Fruit fly (Drosophila melanogaster) whole organism, pupa: ENCODE results near the gene CtsL4.

Experiments used
- CG10348 ChIP-seq: fragments of 200-800 bp; sonication (Bioruptor generic); IDR thresholded peaks from 2 replicates; pipeline ENCODE4 v1.3.6; 2022; ENCODE audit warnings: missing biosample characterization, missing genetic modification characterization
- CG12605 ChIP-seq: fragments of 200-800 bp; sonication (Bioruptor generic); IDR thresholded peaks from 2 replicates; pipeline ENCODE4 v1.3.6; 2022; ENCODE audit warnings: missing biosample characterization, missing genetic modification characterization
- CG13204 ChIP-seq: fragments of 200-800 bp; sonication (Bioruptor generic); optimal IDR thresholded peaks from 2 replicates; lab custom pipeline; 2018; ENCODE audit warnings: missing biosample characterization, mild to moderate bottlenecking, missing genetic modification characterization, moderate library complexity
- CG14655 ChIP-seq: fragments of 200-800 bp; sonication (Bioruptor generic); optimal IDR thresholded peaks from 3 replicates; lab custom pipeline; 2017; ENCODE audit warnings: mild to moderate bottlenecking, missing biosample characterization, missing genetic modification reagents, missing genetic modification characterization
- CG15710 ChIP-seq: fragments of 200-800 bp; sonication (Bioruptor generic); optimal IDR thresholded peaks from 2 replicates; lab custom pipeline; 2018; ENCODE audit warnings: missing biosample characterization, mild to moderate bottlenecking, missing genetic modification characterization, moderate library complexity
- CG17806 ChIP-seq: fragments of 200-800 bp; sonication (Bioruptor generic); optimal IDR thresholded peaks from 2 replicates; lab custom pipeline; 2018; ENCODE audit warnings: missing biosample characterization, mild to moderate bottlenecking, missing genetic modification characterization, moderate library complexity
- CG32121 ChIP-seq: fragments of 200-800 bp; sonication (Bioruptor generic); IDR thresholded peaks from 2 replicates; pipeline ENCODE4 v1.3.6; 2022; ENCODE audit warnings: missing biosample characterization, missing genetic modification characterization
- CG34367 ChIP-seq: fragments of 200-800 bp; sonication (Bioruptor generic); optimal IDR thresholded peaks from 2 replicates; lab custom pipeline; 2018; ENCODE audit warnings: missing biosample characterization, mild to moderate bottlenecking, missing genetic modification characterization
- CG4496 ChIP-seq: fragments of 200-800 bp; sonication (Bioruptor generic); IDR thresholded peaks from 3 replicates; pipeline ENCODE4 v1.3.6; 2022; ENCODE audit warnings: missing biosample characterization, missing genetic modification characterization
- CG8159 ChIP-seq: fragments of 200-800 bp; sonication (Bioruptor generic); optimal IDR thresholded peaks from 3 replicates; lab custom pipeline; 2018; ENCODE audit warnings: missing biosample characterization, mild to moderate bottlenecking, missing genetic modification characterization, moderate library complexity
- CG8301 ChIP-seq: fragments of 200-800 bp; sonication (Bioruptor generic); optimal IDR thresholded peaks from 2 replicates; lab custom pipeline; 2018; ENCODE audit warnings: missing biosample characterization, mild to moderate bottlenecking, missing genetic modification characterization
- CG9948 ChIP-seq: fragments of 200-800 bp; sonication (Bioruptor generic); optimal IDR thresholded peaks from 2 replicates; lab custom pipeline; 2018; ENCODE audit warnings: missing biosample characterization, mild to moderate bottlenecking, missing genetic modification characterization, moderate library complexity
- D1 ChIP-seq: fragments of 200-800 bp; sonication (Bioruptor generic); optimal IDR thresholded peaks from 2 replicates; lab custom pipeline; 2018; ENCODE audit warnings: missing biosample characterization, mild to moderate bottlenecking, missing genetic modification characterization, moderate library complexity
- EcR ChIP-seq: fragments of 200-800 bp; sonication (Bioruptor generic); optimal IDR thresholded peaks from 3 replicates; lab custom pipeline; 2019; ENCODE audit warnings: missing biosample characterization, missing genetic modification characterization, mild to moderate bottlenecking, moderate library complexity, missing genetic modification reagents
- Ets98B ChIP-seq: fragments of 200-800 bp; sonication (Bioruptor generic); IDR thresholded peaks from 2 replicates; pipeline ENCODE4 v1.3.6; 2022; ENCODE audit warnings: missing biosample characterization, missing genetic modification characterization
- Pif1A ChIP-seq: fragments of 200-800 bp; sonication (Bioruptor generic); optimal IDR thresholded peaks from 3 replicates; lab custom pipeline; 2016; ENCODE audit warnings: missing biosample characterization, missing genetic modification characterization
- Pif1B ChIP-seq: fragments of 200-800 bp; sonication (Bioruptor generic); optimal IDR thresholded peaks from 3 replicates; lab custom pipeline; 2016; ENCODE audit warnings: missing biosample characterization, missing genetic modification characterization
- Snoo ChIP-seq: fragments of 200-800 bp; sonication (Bioruptor generic); optimal IDR thresholded peaks from 3 replicates; lab custom pipeline; 2017; ENCODE audit warnings: missing biosample characterization, mild to moderate bottlenecking, missing genetic modification characterization, inconsistent platforms
- fd96Ca ChIP-seq: fragments of 200-800 bp; sonication (Bioruptor generic); IDR thresholded peaks from 3 replicates; pipeline ENCODE4 v1.3.6; 2022; ENCODE audit warnings: missing biosample characterization, missing genetic modification characterization
- gl ChIP-seq: fragments of 200-800 bp; sonication (Bioruptor generic); optimal IDR thresholded peaks from 2 replicates; lab custom pipeline; 2018; ENCODE audit warnings: missing biosample characterization, mild to moderate bottlenecking, missing genetic modification characterization
- rn ChIP-seq: fragments of 200-800 bp; sonication (Bioruptor generic); IDR thresholded peaks from 2 replicates; pipeline ENCODE4 v1.3.6; 2022; ENCODE audit warnings: missing biosample characterization, missing genetic modification characterization

Gene CtsL4

DNA sequence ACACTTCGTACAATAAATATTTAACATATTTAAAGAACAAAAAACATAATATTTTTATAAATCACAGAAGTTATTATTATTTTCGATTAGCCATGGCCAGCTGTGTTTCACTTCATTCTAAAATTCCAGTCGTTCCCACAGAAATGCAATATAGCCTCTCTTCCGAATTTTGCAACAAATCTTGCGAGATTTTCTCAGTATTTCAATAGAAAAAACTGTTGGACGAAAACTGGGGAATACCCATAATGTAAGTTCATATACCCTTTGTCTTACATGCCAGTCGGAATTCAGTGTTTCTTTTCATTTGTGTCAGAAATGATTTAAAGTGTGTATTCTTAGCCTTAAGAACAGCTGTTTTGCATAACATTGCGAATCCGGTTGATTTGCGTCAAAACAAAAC, at the start of gene CtsL4, which contains the start of gene ClpP:
TSS of gene CtsL4 (minus strand) at position 90 of the 400 bp plus-strand sequence.
TSS of gene ClpP (plus strand) at position 288 of the 400 bp plus-strand sequence.
- no peak for TF ChIP-seq fd96Ca (GFP tag; lab: Robert Waterston, UW)
- TF ChIP-seq gl, result no peak
- no peak for TF ChIP-seq rn (GFP tag; lab: Robert Waterston, UW)
- TF ChIP-seq Ets98B (GFP tag; lab: Robert Waterston, UW), result no peak
- peak; percentile 42 for TF ChIP-seq Snoo (tag; lab: Kevin White, UChicago)
- no peak for TF ChIP-seq CG8301
- TF ChIP-seq CG4496 (GFP tag; lab: Robert Waterston, UW), result no peak
- peak; percentile 49 for TF ChIP-seq CG34367 (tag; lab: Kevin White, UChicago)
- TF ChIP-seq CG15710 (tag; lab: Kevin White, UChicago), result peak; percentile 51
- TF ChIP-seq CG17806 (tag; lab: Kevin White, UChicago), result peak; percentile 26
- TF ChIP-seq CG10348 (GFP tag; lab: Robert Waterston, UW), result no peak
- TF ChIP-seq, all 21 proteins: peak for 4

DNA sequence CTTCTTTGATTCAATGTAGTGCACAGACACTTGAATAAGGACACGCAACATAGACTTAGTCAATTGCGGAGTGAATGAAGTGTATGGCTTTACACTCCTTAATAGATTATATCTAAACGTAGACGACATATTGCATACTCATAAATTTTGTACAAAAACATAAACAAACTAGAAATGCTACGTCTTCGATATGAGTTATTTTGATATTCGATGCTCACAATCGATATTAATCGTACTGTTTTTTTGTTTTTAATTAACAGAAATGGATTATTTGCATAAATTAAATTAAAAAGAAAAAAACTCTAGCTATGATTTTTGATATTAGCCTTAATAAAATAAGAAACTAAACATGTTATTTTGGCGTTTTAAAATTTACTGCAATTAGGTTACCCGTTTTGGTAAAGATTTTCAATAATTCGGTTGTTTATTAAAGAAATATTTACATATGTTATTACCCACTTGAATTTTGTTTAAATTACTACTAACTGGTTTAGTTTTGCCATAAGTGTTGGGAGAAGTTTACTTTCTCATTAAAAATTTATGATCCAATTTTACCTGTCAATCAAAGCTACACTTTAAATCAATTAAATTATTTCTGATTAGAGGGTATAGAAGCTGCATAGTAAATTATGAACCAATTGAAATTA, 48.7 kb upstream of the CtsL4 start, which contains the start of the genes CG17768, LSm-4 and Ir31a:
TSS of gene CG17768 (minus strand) at position 196 of the 647 bp plus-strand sequence.
TSS of gene LSm-4 (minus strand) at position 196 of the 647 bp plus-strand sequence.
TSS of gene Ir31a (plus strand) at position 558 of the 647 bp plus-strand sequence.
- TF ChIP-seq CG4496 (GFP tag; lab: Robert Waterston, UW), result no peak
- TF ChIP-seq Snoo (tag; lab: Kevin White, UChicago), result no peak
- no peak for TF ChIP-seq CG8159
- no peak for TF ChIP-seq Pif1B (GFP tag; lab: Kevin White, UChicago)
- no peak for TF ChIP-seq gl
- TF ChIP-seq rn (GFP tag; lab: Robert Waterston, UW), result no peak
- no peak for TF ChIP-seq CG14655 (GFP tag; lab: Kevin White, UChicago)
- TF ChIP-seq CG9948 (tag; lab: Kevin White, UChicago), result no peak
- TF ChIP-seq D1, result no peak
- TF ChIP-seq CG17806 (tag; lab: Kevin White, UChicago), result no peak
- no peak for TF ChIP-seq CG32121
- no peak for TF ChIP-seq CG34367 (tag; lab: Kevin White, UChicago)
- TF ChIP-seq CG8301, result no peak
- no peak for TF ChIP-seq CG15710 (tag; lab: Kevin White, UChicago)
- TF ChIP-seq EcR (GFP tag; lab: Kevin White, UChicago), result no peak

DNA sequence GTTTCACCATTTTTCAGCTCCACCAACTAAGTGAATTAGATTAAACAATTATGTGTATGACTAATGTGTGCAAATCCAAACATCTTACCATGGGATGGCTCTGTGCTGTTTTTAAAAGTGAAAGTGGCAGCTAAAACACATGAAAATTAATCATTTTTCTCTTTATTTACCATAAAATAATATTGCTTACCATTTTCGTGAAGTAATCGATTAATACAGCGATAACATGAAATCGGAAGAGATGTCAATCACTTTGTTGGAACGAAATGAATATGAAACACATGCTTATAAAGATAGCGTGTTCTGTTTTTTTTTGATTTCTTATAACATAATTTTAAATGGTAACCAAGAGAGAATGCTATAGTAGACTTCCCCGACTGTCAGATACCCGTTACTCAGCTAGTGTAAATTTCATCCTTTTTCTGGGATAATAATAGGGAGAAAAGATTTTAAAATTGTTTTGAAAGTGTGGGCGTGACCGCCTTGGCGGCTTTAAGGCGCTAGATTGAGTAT, 47.5 kb upstream of the CtsL4 start:
- TF ChIP-seq CG15710 (tag; lab: Kevin White, UChicago) (no peak), CG9948 (tag; lab: Kevin White, UChicago) (no peak), Ets98B (GFP tag; lab: Robert Waterston, UW) (no peak), CG32121 (no peak), D1 (no peak), gl (no peak), CG4496 (GFP tag; lab: Robert Waterston, UW) (no peak), CG17806 (tag; lab: Kevin White, UChicago) (no peak), CG13204 (GFP tag; lab: Kevin White, UChicago) (no peak), CG8159 (no peak)

DNA sequence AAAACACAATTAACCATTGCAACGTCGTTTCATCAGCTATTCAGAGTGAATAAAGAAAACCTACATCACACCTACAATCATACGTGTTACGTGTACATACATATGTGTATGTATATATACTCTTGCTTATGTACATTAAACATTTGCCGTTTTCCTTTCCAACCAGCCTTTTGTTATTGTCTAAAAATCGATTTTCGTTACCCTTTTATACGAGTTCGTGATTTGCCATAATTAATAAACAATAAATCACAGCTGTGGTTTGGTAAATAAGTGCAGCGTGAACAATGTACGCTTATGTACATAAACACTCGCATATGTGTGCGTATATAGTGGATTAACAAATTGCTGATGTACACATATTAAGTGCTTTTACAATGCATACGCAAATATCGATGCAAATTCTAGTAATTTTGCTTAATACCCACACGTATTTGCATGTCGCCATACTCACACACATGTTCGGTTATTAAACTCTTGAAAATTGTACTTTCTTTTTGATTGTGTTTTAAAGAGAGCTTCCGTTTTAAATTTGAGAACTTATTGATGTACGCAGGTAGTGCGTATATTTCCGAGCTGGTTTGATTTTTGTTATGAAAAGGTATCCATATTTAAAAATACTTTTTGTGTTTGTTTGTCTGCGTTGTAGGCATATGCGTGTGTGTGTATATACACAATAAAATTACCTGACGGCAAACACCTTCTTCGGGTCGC, 40.6 kb upstream of the CtsL4 start:
- TF ChIP-seq Pif1B (GFP tag; lab: Kevin White, UChicago) (peak; percentile 28), EcR (GFP tag; lab: Kevin White, UChicago) (peak; percentile 41), Pif1A (GFP tag; lab: Kevin White, UChicago) (no peak)

DNA sequence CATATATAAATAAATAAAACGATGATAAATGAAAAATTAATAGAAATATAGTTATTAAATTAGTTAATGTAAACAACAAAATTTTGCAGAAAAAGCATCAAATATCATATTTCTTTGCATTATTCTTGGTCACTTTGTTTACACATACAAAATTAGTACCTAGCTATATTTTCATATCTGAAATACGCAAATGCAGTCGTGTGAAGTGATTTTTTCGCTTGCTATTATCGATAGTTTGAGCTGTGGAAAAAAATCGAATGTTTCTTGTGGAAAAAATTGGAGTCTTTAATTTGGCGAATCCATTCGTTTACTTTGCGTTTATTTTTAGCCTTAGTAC, 40.1 kb upstream of the CtsL4 start, which contains the start of gene Cnot4:
TSS of gene Cnot4 (plus strand) at position 229 of the 337 bp plus-strand sequence.
- no peak for TF ChIP-seq CG15710 (tag; lab: Kevin White, UChicago)
- TF ChIP-seq CG32121, result no peak
- no peak for TF ChIP-seq CG12605
- TF ChIP-seq CG17806 (tag; lab: Kevin White, UChicago), result no peak
- TF ChIP-seq Pif1B (GFP tag; lab: Kevin White, UChicago), result no peak
- no peak for TF ChIP-seq D1
- no peak for TF ChIP-seq CG34367 (tag; lab: Kevin White, UChicago)
- no peak for TF ChIP-seq CG8159
- no peak for TF ChIP-seq CG4496 (GFP tag; lab: Robert Waterston, UW)
- TF ChIP-seq CG9948 (tag; lab: Kevin White, UChicago), result no peak
- TF ChIP-seq Ets98B (GFP tag; lab: Robert Waterston, UW), result no peak
- no peak for TF ChIP-seq Snoo (tag; lab: Kevin White, UChicago)
- TF ChIP-seq gl, result no peak
- no peak for TF ChIP-seq Pif1A (GFP tag; lab: Kevin White, UChicago)
- no peak for TF ChIP-seq CG8301
- TF ChIP-seq CG14655 (GFP tag; lab: Kevin White, UChicago), result no peak
- no peak for TF ChIP-seq CG13204 (GFP tag; lab: Kevin White, UChicago)
- no peak for TF ChIP-seq fd96Ca (GFP tag; lab: Robert Waterston, UW)
- TF ChIP-seq CG10348 (GFP tag; lab: Robert Waterston, UW), result no peak
